Worm (Caenorhabditis elegans) whole organism, young adult: ENCODE measurements around the gene W03C9.6.

Source experiments
- B0019.2 ChIP-seq: fragments of 200-800 bp; sonication (Bioruptor generic); conservative IDR thresholded peaks from 2 replicates; pipeline ENCODE4 v1.3.6; 2022; ENCODE audit warnings: missing genetic modification reagents, missing genetic modification characterization, missing compliant biosample characterization
- F10E7.11 ChIP-seq: sonication (generic microtip); optimal IDR thresholded peaks from 2 replicates; lab custom pipeline; 2017; ENCODE audit warnings: mild to moderate bottlenecking, missing genetic modification characterization, moderate library complexity, missing compliant biosample characterization
- F55B11.4 ChIP-seq: sonication (generic microtip); optimal IDR thresholded peaks from 2 replicates; lab custom pipeline; 2016; ENCODE audit warnings: missing compliant biosample characterization, missing genetic modification characterization, borderline replicate concordance; ENCODE audit not compliant: insufficient read depth
- aptf-3 ChIP-seq: fragments of 200-800 bp; sonication (Bioruptor generic); IDR thresholded peaks from 2 replicates; pipeline ENCODE4 v1.3.6; 2022; ENCODE audit warnings: missing genetic modification characterization, missing compliant biosample characterization
- efl-1 ChIP-seq: fragments of 150-350 bp; optimal IDR thresholded peaks from 2 replicates; lab custom pipeline; 2014; ENCODE audit warnings: missing biosample characterization, missing genetic modification reagents, missing genetic modification characterization
- ets-4 ChIP-seq: fragments of 200-800 bp; sonication (Bioruptor generic); optimal IDR thresholded peaks from 2 replicates; lab custom pipeline; 2018; ENCODE audit warnings: mild to moderate bottlenecking, missing genetic modification characterization, missing compliant biosample characterization
- hmg-1.2 ChIP-seq: fragments of 200-800 bp; sonication (Bioruptor generic); IDR thresholded peaks from 2 replicates; pipeline ENCODE4 v1.3.6; 2022; ENCODE audit warnings: missing genetic modification reagents, missing genetic modification characterization, missing compliant biosample characterization
- hrde-1 ChIP-seq: sonication (generic microtip); optimal IDR thresholded peaks from 2 replicates; lab custom pipeline; 2016; ENCODE audit warnings: missing genetic modification characterization, mild to moderate bottlenecking, missing compliant biosample characterization, moderate library complexity, missing genotype, missing genetic modification reagents, borderline replicate concordance
- pha-4 ChIP-seq: fragments of 150-350 bp; sonication (generic microtip); optimal IDR thresholded peaks from 2 replicates; lab custom pipeline; 2014; ENCODE audit warnings: missing biosample characterization, missing genetic modification reagents, missing genetic modification characterization
- sptf-2 ChIP-seq: fragments of 200-800 bp; sonication (Bioruptor generic); optimal IDR thresholded peaks from 2 replicates; lab custom pipeline; 2018; ENCODE audit warnings: mild to moderate bottlenecking, missing genetic modification characterization, missing compliant biosample characterization
- unc-130 ChIP-seq: sonication (generic microtip); optimal IDR thresholded peaks from 2 replicates; lab custom pipeline; 2016; ENCODE audit warnings: missing genetic modification reagents, missing genetic modification characterization, missing compliant biosample characterization
- unc-62 ChIP-seq: fragments of 150-350 bp; optimal IDR thresholded peaks from 2 replicates; lab custom pipeline; 2014; ENCODE audit warnings: missing biosample characterization, missing genetic modification reagents, missing genetic modification characterization
- ztf-25 ChIP-seq: fragments of 200-800 bp; sonication (Bioruptor generic); IDR thresholded peaks from 2 replicates; pipeline ENCODE4 v1.3.6; 2022; ENCODE audit warnings: missing genetic modification reagents, missing genetic modification characterization, missing compliant biosample characterization

ce11 chrII:11925203-11925602, 29.1 kb upstream of the W03C9.6 start:
- TF ChIP-seq ztf-25 (GFP tag; lab: Robert Waterston, UW): no peak
- no peak for TF ChIP-seq aptf-3 (GFP tag; lab: Robert Waterston, UW)
- TF ChIP-seq hmg-1.2 (GFP tag; lab: Robert Waterston, UW): no peak
- TF ChIP-seq unc-62: no peak
- no peak for TF ChIP-seq B0019.2 (GFP tag; lab: Robert Waterston, UW)
- no peak for TF ChIP-seq efl-1 (GFP tag; lab: Kevin White, UChicago)
- TF ChIP-seq sptf-2 (GFP tag; lab: Kevin White, UChicago): no peak
- TF ChIP-seq F10E7.11 (tag; lab: Kevin White, UChicago): no peak
- no peak for TF ChIP-seq hrde-1 (tag; lab: Kevin White, UChicago)
- no peak for TF ChIP-seq pha-4 (tag; lab: Kevin White, UChicago)
- no peak for TF ChIP-seq unc-130 (GFP tag; lab: Kevin White, UChicago)
- TF ChIP-seq F55B11.4 (tag; lab: Kevin White, UChicago): no peak
- TF ChIP-seq ets-4: no peak
